Worm (Caenorhabditis elegans): Measurements from ENCODE around the gene Y116A8C.30.

Y116A8C.30 gene

DNA sequence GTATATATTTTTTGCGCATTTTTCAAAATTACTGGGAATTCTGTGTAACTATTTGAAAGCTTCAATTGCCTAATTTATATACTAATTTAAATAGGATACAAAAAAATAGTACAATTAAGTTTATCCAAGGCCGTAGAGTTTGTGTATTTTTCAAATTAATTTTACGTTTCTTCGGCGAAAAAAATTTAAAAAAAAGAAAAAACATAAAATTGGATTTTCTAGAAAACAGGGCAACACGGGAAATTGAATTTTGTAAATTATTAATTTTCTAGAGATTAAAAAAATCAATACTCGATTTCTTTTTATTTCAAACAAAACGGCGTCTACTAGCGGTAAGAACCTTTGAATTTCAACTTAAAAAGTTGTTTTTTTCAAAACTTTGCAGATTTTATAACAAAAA is 50.3 kb downstream of the Y116A8C.30 start, which contains the start of gene Y116A8C.23:
Gene Y116A8C.23 (plus strand): TSS at position 301 of the 400 bp plus-strand sequence.
- no peak for TF ChIP-seq D2030.7 (GFP tag; IDR thresholded peaks at IDR 0.05)
- no peak for TF ChIP-seq madf-8 (GFP tag; conservative IDR thresholded peaks at IDR 0.05)
- no peak for TF ChIP-seq unc-62 (GFP tag; optimal IDR thresholded peaks at IDR 0.05)
- no peak for TF ChIP-seq T07F8.4 (tag; optimal IDR thresholded peaks at IDR 0.05)
- TF ChIP-seq Y53G8AR.9 (GFP tag; conservative IDR thresholded peaks at IDR 0.05): no peak
- no peak for TF ChIP-seq fkh-3 (tag; optimal IDR thresholded peaks at IDR 0.05)
- TF ChIP-seq Y53F4B.3 (GFP tag; IDR thresholded peaks at IDR 0.05): no peak
- TF ChIP-seq ztf-26 (tag; optimal IDR thresholded peaks at IDR 0.05): no peak
- TF ChIP-seq nhr-120 (GFP tag; IDR thresholded peaks at IDR 0.05): no peak
- no peak for TF ChIP-seq Y56A3A.18 (GFP tag; IDR thresholded peaks at IDR 0.05)
- no peak for TF ChIP-seq attf-5 (GFP tag; optimal IDR thresholded peaks at IDR 0.05)
- TF ChIP-seq lir-1 (GFP tag; conservative IDR thresholded peaks at IDR 0.05): no peak
- no peak for TF ChIP-seq Y79H2A.3 (GFP tag; conservative IDR thresholded peaks at IDR 0.05)
- TF ChIP-seq attf-6 (GFP tag; IDR thresholded peaks at IDR 0.05): no peak
- TF ChIP-seq ztf-25 (GFP tag; IDR thresholded peaks at IDR 0.05): no peak
- TF ChIP-seq ceh-27 (GFP tag; optimal IDR thresholded peaks at IDR 0.05): no peak
- no peak for TF ChIP-seq ccch-3 (GFP tag; optimal IDR thresholded peaks at IDR 0.05)
- TF ChIP-seq T26A5.8 (tag; optimal IDR thresholded peaks at IDR 0.05): no peak
